Fruit fly (Drosophila melanogaster): Measurements from ENCODE around the gene CG15365.

DNA sequence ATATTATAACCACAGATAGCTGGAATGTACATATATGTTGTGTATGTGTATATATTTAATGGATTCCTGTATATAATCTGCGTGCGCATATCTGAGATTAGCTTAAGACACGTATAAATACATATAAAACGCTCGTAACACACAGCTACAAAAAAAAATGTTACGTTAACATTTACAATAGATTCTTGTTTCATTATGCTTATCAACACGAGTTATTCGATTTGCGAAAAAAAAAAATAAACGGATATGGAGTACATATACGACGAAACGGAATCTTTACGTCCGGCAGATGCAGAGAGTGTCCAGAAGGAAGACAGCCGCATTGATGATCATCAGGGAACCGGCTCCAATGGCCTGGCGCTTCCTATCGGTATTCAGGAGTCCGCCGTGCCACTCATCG, 3.5 kb upstream of the CG15365 start, which contains the start of gene CG10970:
- TF ChIP-seq CG33017 (tag; optimal IDR thresholded peaks at IDR 0.05) (no peak), Crg-1 (GFP tag; optimal IDR thresholded peaks at IDR 0.05) (no peak), bab1 (GFP tag; optimal IDR thresholded peaks at IDR 0.05) (no peak), cic (GFP tag; optimal IDR thresholded peaks at IDR 0.05) (no peak), CG1620 (GFP tag; optimal IDR thresholded peaks at IDR 0.05) (no peak), Clk (GFP tag; optimal IDR thresholded peaks at IDR 0.05) (no peak), CG12768 (GFP tag; optimal IDR thresholded peaks at IDR 0.05) (no peak), pad (GFP tag; optimal IDR thresholded peaks at IDR 0.05) (no peak), CG14711 (tag; optimal IDR thresholded peaks at IDR 0.05) (no peak), CG5204 (GFP tag; optimal IDR thresholded peaks at IDR 0.05) (no peak)
